Worm (Caenorhabditis elegans) whole organism, L4/young adult: Measurements from ENCODE around the gene str-196.

ENCODE experiments used
- W03F9.2 ChIP-seq: fragments of 150-350 bp; optimal IDR thresholded peaks from 2 replicates; lab custom pipeline; 2014; ENCODE audit warnings: missing biosample characterization, missing genetic modification characterization
- dao-5 ChIP-seq: sonication (generic microtip); optimal IDR thresholded peaks from 2 replicates; lab custom pipeline; 2016; ENCODE audit warnings: missing genotype, missing genetic modification characterization, moderate library complexity, missing compliant biosample characterization
- him-1 ChIP-seq: sonication (generic microtip); optimal IDR thresholded peaks from 2 replicates; lab custom pipeline; 2016; ENCODE audit warnings: missing genotype, missing genetic modification reagents, missing genetic modification characterization, missing compliant biosample characterization

ce11 chrV:474516-474915 is 17.0 kb upstream of the str-196 start, which contains the start of gene nhr-99:
- TF ChIP-seq him-1 (tag; lab: Kevin White, UChicago) (no peak), dao-5 (tag; lab: Kevin White, UChicago) (no peak), W03F9.2 (no peak)
